Worm (Caenorhabditis elegans) whole organism, young adult: ENCODE data around the gene str-9.

ENCODE experiments used
- C06A6.2 ChIP-seq: fragments of 200-800 bp; sonication (Bioruptor generic); conservative IDR thresholded peaks from 2 replicates; pipeline ENCODE4 v1.3.6; 2022; ENCODE audit warnings: missing genetic modification characterization, missing compliant biosample characterization
- F10E7.11 ChIP-seq: sonication (generic microtip); optimal IDR thresholded peaks from 2 replicates; lab custom pipeline; 2017; ENCODE audit warnings: mild to moderate bottlenecking, missing genetic modification characterization, moderate library complexity, missing compliant biosample characterization
- F33H1.4 ChIP-seq: fragments of 200-800 bp; sonication (Bioruptor generic); IDR thresholded peaks from 2 replicates; pipeline ENCODE4 v1.3.6; 2022; ENCODE audit warnings: missing genetic modification reagents, missing genetic modification characterization, missing compliant biosample characterization
- F52B5.7 ChIP-seq: sonication (generic microtip); optimal IDR thresholded peaks from 2 replicates; lab custom pipeline; 2016; ENCODE audit warnings: mild to moderate bottlenecking, missing genetic modification characterization, missing compliant biosample characterization
- F57A8.1 ChIP-seq: fragments of 200-800 bp; sonication (Bioruptor generic); optimal IDR thresholded peaks from 2 replicates; lab custom pipeline; 2018; ENCODE audit warnings: mild to moderate bottlenecking, missing genetic modification characterization, moderate library complexity, missing compliant biosample characterization
- K12H6.12 ChIP-seq: fragments of 200-800 bp; sonication (Bioruptor generic); optimal IDR thresholded peaks from 2 replicates; lab custom pipeline; 2018; ENCODE audit warnings: mild to moderate bottlenecking, missing genetic modification characterization, missing compliant biosample characterization
- T26A5.8 ChIP-seq: sonication (generic microtip); optimal IDR thresholded peaks from 2 replicates; lab custom pipeline; 2016; ENCODE audit warnings: missing genetic modification characterization, missing compliant biosample characterization
- Y79H2A.3 ChIP-seq: fragments of 200-800 bp; sonication (Bioruptor generic); conservative IDR thresholded peaks from 2 replicates; pipeline ENCODE4 v1.3.6; 2022; ENCODE audit warnings: missing genetic modification reagents, missing genetic modification characterization, missing compliant biosample characterization
- akir-1 ChIP-seq: fragments of 200-800 bp; sonication (Bioruptor generic); optimal IDR thresholded peaks from 2 replicates; lab custom pipeline; 2018; ENCODE audit warnings: mild to moderate bottlenecking, missing genetic modification characterization, moderate library complexity, missing compliant biosample characterization
- ama-1 ChIP-seq, 3 experiments: fragments of 150-350 bp in 1 of 3; sonication (generic microtip) in 2 of 3; optimal IDR thresholded peaks; 2 replicates each; lab custom pipeline; 2014 to 2018; ENCODE audit warnings: missing biosample characterization in 2 of 3, missing genetic modification characterization in 2 of 3, missing genetic modification reagents in 2 of 3
- athp-1 ChIP-seq: sonication (generic microtip); optimal IDR thresholded peaks from 2 replicates; lab custom pipeline; 2017; ENCODE audit warnings: mild to moderate bottlenecking, missing genetic modification characterization, missing compliant biosample characterization
- attf-6 ChIP-seq: fragments of 200-800 bp; sonication (Bioruptor generic); IDR thresholded peaks from 2 replicates; pipeline ENCODE4 v1.3.6; 2022; ENCODE audit warnings: missing genetic modification reagents, missing genetic modification characterization, missing compliant biosample characterization
- ccch-3 ChIP-seq: fragments of 200-800 bp; sonication (Bioruptor generic); optimal IDR thresholded peaks from 2 replicates; lab custom pipeline; 2018; ENCODE audit warnings: mild to moderate bottlenecking, missing genetic modification characterization, missing compliant biosample characterization
- cebp-1 ChIP-seq, 2 experiments: fragments of 200-800 bp in 1 of 2; sonication (Bioruptor generic) in 1 of 2; sonication (generic microtip) in 1 of 2; IDR thresholded peaks in 1 of 2; optimal IDR thresholded peaks in 1 of 2; 2 replicates each; pipeline versions ENCODE4 v1.3.6 to Lab custom; 2017 to 2022; ENCODE audit warnings: missing compliant biosample characterization in 2 of 2, missing genetic modification characterization in 2 of 2, mild to moderate bottlenecking in 1 of 2, missing genetic modification reagents in 1 of 2, moderate library complexity in 1 of 2
- chd-7 ChIP-seq: sonication (generic microtip); optimal IDR thresholded peaks from 2 replicates; lab custom pipeline; 2016; ENCODE audit warnings: mild to moderate bottlenecking, missing genetic modification characterization, moderate library complexity, missing compliant biosample characterization
- fkh-3 ChIP-seq: sonication (generic microtip); optimal IDR thresholded peaks from 2 replicates; lab custom pipeline; 2016; ENCODE audit warnings: mild to moderate bottlenecking, missing genetic modification characterization, missing compliant biosample characterization
- gei-17 ChIP-seq: fragments of 200-800 bp; sonication (Bioruptor generic); optimal IDR thresholded peaks from 2 replicates; lab custom pipeline; 2018; ENCODE audit warnings: mild to moderate bottlenecking, missing genetic modification characterization, missing compliant biosample characterization
- him-1 ChIP-seq: sonication (generic microtip); optimal IDR thresholded peaks from 2 replicates; lab custom pipeline; 2016; ENCODE audit warnings: missing genotype, missing genetic modification reagents, missing genetic modification characterization, missing compliant biosample characterization
- hlh-26 ChIP-seq: fragments of 200-800 bp; sonication (Bioruptor generic); conservative IDR thresholded peaks from 2 replicates; pipeline ENCODE4 v1.3.6; 2022; ENCODE audit warnings: missing genetic modification reagents, missing genetic modification characterization, missing compliant biosample characterization
- hrde-1 ChIP-seq: sonication (generic microtip); optimal IDR thresholded peaks from 2 replicates; lab custom pipeline; 2016; ENCODE audit warnings: missing genetic modification characterization, mild to moderate bottlenecking, missing compliant biosample characterization, moderate library complexity, missing genotype, missing genetic modification reagents, borderline replicate concordance
- lin-35 ChIP-seq, 3 experiments: fragments of 150-350 bp in 2 of 3; sonication (generic microtip) in 1 of 3; optimal IDR thresholded peaks; 2 replicates each; lab custom pipeline; 2014 to 2018; ENCODE audit warnings: missing biosample characterization in 3 of 3, missing genetic modification characterization in 3 of 3, missing genetic modification reagents in 3 of 3
- madf-8 ChIP-seq: fragments of 200-800 bp; sonication (Bioruptor generic); conservative IDR thresholded peaks from 2 replicates; pipeline ENCODE4 v1.3.6; 2022; ENCODE audit warnings: missing genetic modification reagents, missing genetic modification characterization, missing compliant biosample characterization
- mes-4 ChIP-seq: sonication (generic microtip); optimal IDR thresholded peaks from 2 replicates; lab custom pipeline; 2016; ENCODE audit warnings: missing genotype, missing genetic modification characterization, missing compliant biosample characterization
- nfya-1 ChIP-seq: sonication (generic microtip); optimal IDR thresholded peaks from 2 replicates; lab custom pipeline; 2017; ENCODE audit warnings: antibody characterized with exemption, missing compliant biosample characterization, missing genetic modification characterization, borderline replicate concordance; ENCODE audit not compliant: insufficient read depth
- nfya-2 ChIP-seq: fragments of 200-800 bp; sonication (Bioruptor generic); IDR thresholded peaks from 2 replicates; pipeline ENCODE4 v1.3.6; 2022; ENCODE audit warnings: missing genetic modification reagents, missing genetic modification characterization, missing compliant biosample characterization
- nfyb-1 ChIP-seq: fragments of 200-800 bp; sonication (Bioruptor generic); IDR thresholded peaks from 2 replicates; pipeline ENCODE4 v1.3.6; 2022; ENCODE audit warnings: missing genetic modification reagents, missing genetic modification characterization, missing compliant biosample characterization
- pha-4 ChIP-seq: fragments of 150-350 bp; sonication (generic microtip); optimal IDR thresholded peaks from 2 replicates; lab custom pipeline; 2014; ENCODE audit warnings: missing biosample characterization, missing genetic modification reagents, missing genetic modification characterization
- snpc-3.4 ChIP-seq: sonication (generic microtip); optimal IDR thresholded peaks from 2 replicates; lab custom pipeline; 2017; ENCODE audit warnings: missing genetic modification characterization, mild to moderate bottlenecking, missing compliant biosample characterization, antibody characterized with exemption, moderate library complexity, missing genotype, missing genetic modification reagents
- sptf-2 ChIP-seq: fragments of 200-800 bp; sonication (Bioruptor generic); optimal IDR thresholded peaks from 2 replicates; lab custom pipeline; 2018; ENCODE audit warnings: mild to moderate bottlenecking, missing genetic modification characterization, missing compliant biosample characterization
- unc-62 ChIP-seq: fragments of 150-350 bp; optimal IDR thresholded peaks from 2 replicates; lab custom pipeline; 2014; ENCODE audit warnings: missing biosample characterization, missing genetic modification reagents, missing genetic modification characterization
- ztf-6 ChIP-seq: fragments of 200-800 bp; sonication (Bioruptor generic); IDR thresholded peaks from 2 replicates; pipeline ENCODE4 v1.3.6; 2022; ENCODE audit warnings: missing genetic modification reagents, missing genetic modification characterization, missing compliant biosample characterization

Gene str-9

ce11 chrV:15719570-15719969, 39.0 kb upstream of the str-9 start, which contains the start of gene Y6E2A.7:
TSS of gene Y6E2A.7 (plus strand) at chrV:15719870.
- TF ChIP-seq madf-8 (GFP tag; lab: Robert Waterston, UW) (no peak), chd-7 (tag; lab: Kevin White, UChicago) (no peak), mes-4 (tag; lab: Kevin White, UChicago) (no peak), gei-17 (GFP tag; lab: Kevin White, UChicago) (no peak), nfya-1 (tag; lab: Kevin White, UChicago) (no peak), nfya-2 (GFP tag; lab: Robert Waterston, UW) (no peak)

ce11 chrV:15721431-15721830, 37.1 kb upstream of the str-9 start:
- TF ChIP-seq ccch-3 (GFP tag; lab: Kevin White, UChicago) = no peak

- TF ChIP-seq F52B5.7 (tag; lab: Kevin White, UChicago) (no peak), akir-1 (GFP tag; lab: Kevin White, UChicago) (no peak), him-1 (no peak), fkh-3 (no peak), T26A5.8 (no peak), unc-62 (no peak), K12H6.12 (tag; lab: Kevin White, UChicago) (no peak), ama-1 (optimal IDR thresholded peaks at IDR 0.05; lab: Kevin White, UChicago) (no peak), ama-1 (GFP tag; optimal IDR thresholded peaks at IDR 0.05; lab: Kevin White, UChicago) (no peak), hlh-26 (GFP tag; lab: Robert Waterston, UW) (no peak), F33H1.4 (no peak), cebp-1 (GFP tag; IDR thresholded peaks at IDR 0.05; lab: Robert Waterston, UW) (no peak), cebp-1 (tag; optimal IDR thresholded peaks at IDR 0.05; lab: Kevin White, UChicago) (no peak), ztf-6 (GFP tag; lab: Robert Waterston, UW) (no peak), lin-35 (GFP tag; optimal IDR thresholded peaks at IDR 0.05; lab: Kevin White, UChicago) (no peak)
Observed at ce11 chrV:15721888-15722287, 36.7 kb upstream of the str-9 start, which contains the start of gene srh-140. TSS of gene srh-140 (plus strand) at chrV:15722188.

ce11 chrV:15726610-15727009, 31.9 kb upstream of the str-9 start, which contains the start of the genes irld-57 and sfxn-1.3:
TSS of gene irld-57 (minus strand) at chrV:15726710.
TSS of gene sfxn-1.3 (plus strand) at chrV:15726841.
- TF ChIP-seq pha-4 (tag; lab: Kevin White, UChicago) (no peak), lin-35 (GFP tag; optimal IDR thresholded peaks at IDR 0.05; lab: Kevin White, UChicago) (no peak), athp-1 (tag; lab: Kevin White, UChicago) (no peak), F57A8.1 (GFP tag; lab: Kevin White, UChicago) (no peak), C06A6.2 (GFP tag; lab: Robert Waterston, UW) (no peak), sptf-2 (GFP tag; lab: Kevin White, UChicago) (no peak), Y79H2A.3 (no peak), snpc-3.4 (tag; lab: Kevin White, UChicago) (no peak)

- no peak for TF ChIP-seq akir-1 (GFP tag; lab: Kevin White, UChicago)
Observed at ce11 chrV:15730459-15730858, 28.1 kb upstream of the str-9 start, which contains the start of gene Y6E2A.10. TSS of gene Y6E2A.10 (minus strand) at chrV:15730559.

ce11 chrV:15732209-15732608, 26.3 kb upstream of the str-9 start, which contains the start of gene str-38:
TSS of gene str-38 (minus strand) at chrV:15732309.
- TF ChIP-seq attf-6 (GFP tag; lab: Robert Waterston, UW) (no peak), fkh-3 (no peak), madf-8 (GFP tag; lab: Robert Waterston, UW) (no peak), hrde-1 (no peak), F10E7.11 (tag; lab: Kevin White, UChicago) (no peak), nfyb-1 (no peak)
